Fruit fly (Drosophila melanogaster) whole organism, pupa: ENCODE results near the gene Ssl1.

Experiments
- CG10348 ChIP-seq: fragments of 200-800 bp; sonication (Bioruptor generic); IDR thresholded peaks from 2 replicates; pipeline ENCODE4 v1.3.6; 2022; ENCODE audit warnings: missing biosample characterization, missing genetic modification characterization
- CG12605 ChIP-seq: fragments of 200-800 bp; sonication (Bioruptor generic); IDR thresholded peaks from 2 replicates; pipeline ENCODE4 v1.3.6; 2022; ENCODE audit warnings: missing biosample characterization, missing genetic modification characterization
- CG13204 ChIP-seq: fragments of 200-800 bp; sonication (Bioruptor generic); optimal IDR thresholded peaks from 2 replicates; lab custom pipeline; 2018; ENCODE audit warnings: missing biosample characterization, mild to moderate bottlenecking, missing genetic modification characterization, moderate library complexity
- CG14655 ChIP-seq: fragments of 200-800 bp; sonication (Bioruptor generic); optimal IDR thresholded peaks from 3 replicates; lab custom pipeline; 2017; ENCODE audit warnings: mild to moderate bottlenecking, missing biosample characterization, missing genetic modification reagents, missing genetic modification characterization
- CG15710 ChIP-seq: fragments of 200-800 bp; sonication (Bioruptor generic); optimal IDR thresholded peaks from 2 replicates; lab custom pipeline; 2018; ENCODE audit warnings: missing biosample characterization, mild to moderate bottlenecking, missing genetic modification characterization, moderate library complexity
- CG17806 ChIP-seq: fragments of 200-800 bp; sonication (Bioruptor generic); optimal IDR thresholded peaks from 2 replicates; lab custom pipeline; 2018; ENCODE audit warnings: missing biosample characterization, mild to moderate bottlenecking, missing genetic modification characterization, moderate library complexity
- CG32121 ChIP-seq: fragments of 200-800 bp; sonication (Bioruptor generic); IDR thresholded peaks from 2 replicates; pipeline ENCODE4 v1.3.6; 2022; ENCODE audit warnings: missing biosample characterization, missing genetic modification characterization
- CG34367 ChIP-seq: fragments of 200-800 bp; sonication (Bioruptor generic); optimal IDR thresholded peaks from 2 replicates; lab custom pipeline; 2018; ENCODE audit warnings: missing biosample characterization, mild to moderate bottlenecking, missing genetic modification characterization
- CG4496 ChIP-seq: fragments of 200-800 bp; sonication (Bioruptor generic); IDR thresholded peaks from 3 replicates; pipeline ENCODE4 v1.3.6; 2022; ENCODE audit warnings: missing biosample characterization, missing genetic modification characterization
- CG8159 ChIP-seq: fragments of 200-800 bp; sonication (Bioruptor generic); optimal IDR thresholded peaks from 3 replicates; lab custom pipeline; 2018; ENCODE audit warnings: missing biosample characterization, mild to moderate bottlenecking, missing genetic modification characterization, moderate library complexity
- CG8301 ChIP-seq: fragments of 200-800 bp; sonication (Bioruptor generic); optimal IDR thresholded peaks from 2 replicates; lab custom pipeline; 2018; ENCODE audit warnings: missing biosample characterization, mild to moderate bottlenecking, missing genetic modification characterization
- CG9948 ChIP-seq: fragments of 200-800 bp; sonication (Bioruptor generic); optimal IDR thresholded peaks from 2 replicates; lab custom pipeline; 2018; ENCODE audit warnings: missing biosample characterization, mild to moderate bottlenecking, missing genetic modification characterization, moderate library complexity
- D1 ChIP-seq: fragments of 200-800 bp; sonication (Bioruptor generic); optimal IDR thresholded peaks from 2 replicates; lab custom pipeline; 2018; ENCODE audit warnings: missing biosample characterization, mild to moderate bottlenecking, missing genetic modification characterization, moderate library complexity
- EcR ChIP-seq: fragments of 200-800 bp; sonication (Bioruptor generic); optimal IDR thresholded peaks from 3 replicates; lab custom pipeline; 2019; ENCODE audit warnings: missing biosample characterization, missing genetic modification characterization, mild to moderate bottlenecking, moderate library complexity, missing genetic modification reagents
- Ets98B ChIP-seq: fragments of 200-800 bp; sonication (Bioruptor generic); IDR thresholded peaks from 2 replicates; pipeline ENCODE4 v1.3.6; 2022; ENCODE audit warnings: missing biosample characterization, missing genetic modification characterization
- Pif1A ChIP-seq: fragments of 200-800 bp; sonication (Bioruptor generic); optimal IDR thresholded peaks from 3 replicates; lab custom pipeline; 2016; ENCODE audit warnings: missing biosample characterization, missing genetic modification characterization
- Pif1B ChIP-seq: fragments of 200-800 bp; sonication (Bioruptor generic); optimal IDR thresholded peaks from 3 replicates; lab custom pipeline; 2016; ENCODE audit warnings: missing biosample characterization, missing genetic modification characterization
- Snoo ChIP-seq: fragments of 200-800 bp; sonication (Bioruptor generic); optimal IDR thresholded peaks from 3 replicates; lab custom pipeline; 2017; ENCODE audit warnings: missing biosample characterization, mild to moderate bottlenecking, missing genetic modification characterization, inconsistent platforms
- fd96Ca ChIP-seq: fragments of 200-800 bp; sonication (Bioruptor generic); IDR thresholded peaks from 3 replicates; pipeline ENCODE4 v1.3.6; 2022; ENCODE audit warnings: missing biosample characterization, missing genetic modification characterization
- gl ChIP-seq: fragments of 200-800 bp; sonication (Bioruptor generic); optimal IDR thresholded peaks from 2 replicates; lab custom pipeline; 2018; ENCODE audit warnings: missing biosample characterization, mild to moderate bottlenecking, missing genetic modification characterization
- rn ChIP-seq: fragments of 200-800 bp; sonication (Bioruptor generic); IDR thresholded peaks from 2 replicates; pipeline ENCODE4 v1.3.6; 2022; ENCODE audit warnings: missing biosample characterization, missing genetic modification characterization

The Ssl1 gene

dm6 chr3L:22868070-22868469 is 10.8 kb upstream of the Ssl1 start, which contains the start of gene EMC4:
TSS of gene EMC4 (minus strand) at chr3L:22868243.
- peak; percentile 11 for TF ChIP-seq CG15710 (tag; lab: Kevin White, UChicago)
- TF ChIP-seq CG4496 (GFP tag; lab: Robert Waterston, UW) = 0 out of 3 replicates have a peak, but pooled peaks have one; percentile 43
- no peak for TF ChIP-seq CG17806 (tag; lab: Kevin White, UChicago)
- no peak for TF ChIP-seq D1
- TF ChIP-seq Snoo = peak; percentile 28
- TF ChIP-seq CG8159 = no peak
- TF ChIP-seq gl (tag; lab: Kevin White, UChicago) = no peak
- peak; percentile 39; the same call in 1 of the 2 replicates for TF ChIP-seq Ets98B (GFP tag; lab: Robert Waterston, UW)

dm6 chr3L:22870378-22870777 is 8.5 kb upstream of the Ssl1 start:
- TF ChIP-seq CG4496 (GFP tag; lab: Robert Waterston, UW) (no peak), CG8159 (no peak), EcR (GFP tag; lab: Kevin White, UChicago) (no peak), CG15710 (tag; lab: Kevin White, UChicago) (no peak), rn (GFP tag; lab: Robert Waterston, UW) (no peak), CG9948 (no peak), CG17806 (tag; lab: Kevin White, UChicago) (no peak), Ets98B (GFP tag; lab: Robert Waterston, UW) (no peak), CG32121 (GFP tag; lab: Robert Waterston, UW) (no peak), gl (tag; lab: Kevin White, UChicago) (no peak), Pif1B (no peak), CG12605 (no peak), CG10348 (no peak), CG13204 (GFP tag; lab: Kevin White, UChicago) (no peak), fd96Ca (GFP tag; lab: Robert Waterston, UW) (no peak), D1 (no peak), CG14655 (no peak), CG34367 (tag; lab: Kevin White, UChicago) (no peak)

- no peak for TF ChIP-seq CG8159
- no peak for TF ChIP-seq rn (GFP tag; lab: Robert Waterston, UW)
- TF ChIP-seq CG17806 (tag; lab: Kevin White, UChicago) = no peak
- TF ChIP-seq CG34367 (tag; lab: Kevin White, UChicago) = no peak
- TF ChIP-seq CG14655 = no peak
- TF ChIP-seq CG10348 = no peak
- TF ChIP-seq gl (tag; lab: Kevin White, UChicago) = no peak
- TF ChIP-seq CG32121 (GFP tag; lab: Robert Waterston, UW) = peak; percentile 53; the same call in 1 of the 2 replicates
- no peak for TF ChIP-seq Pif1B
- TF ChIP-seq CG4496 (GFP tag; lab: Robert Waterston, UW) = peak; percentile 37; the same call in 2 of the 3 replicates
- no peak for TF ChIP-seq CG8301 (tag; lab: Kevin White, UChicago)
- no peak for TF ChIP-seq CG12605
- TF ChIP-seq D1 = no peak
- TF ChIP-seq CG9948 = no peak
- peak; percentile 32; the same call in 1 of the 3 replicates for TF ChIP-seq fd96Ca (GFP tag; lab: Robert Waterston, UW)
- TF ChIP-seq Ets98B (GFP tag; lab: Robert Waterston, UW) = no peak
- no peak for TF ChIP-seq CG15710 (tag; lab: Kevin White, UChicago)
Measured at dm6 chr3L:22871030-22871844, 7.7 kb upstream of the Ssl1 start.

dm6 chr3L:22871845-22872361 is 7.0 kb upstream of the Ssl1 start, which contains the start of the genes CG11109 and Arf1:
TSS of gene CG11109 (plus strand) at chr3L:22872200.
TSS of gene Arf1 (minus strand) at chr3L:22872231.
- no peak for TF ChIP-seq Pif1A (GFP tag; lab: Kevin White, UChicago)
- no peak for TF ChIP-seq Snoo
- TF ChIP-seq EcR (GFP tag; lab: Kevin White, UChicago) = no peak
- TF ChIP-seq CG34367 (tag; lab: Kevin White, UChicago) = no peak
- TF ChIP-seq CG8159 = no peak
- TF ChIP-seq fd96Ca (GFP tag; lab: Robert Waterston, UW) = no peak
- TF ChIP-seq Pif1B = no peak
- no peak for TF ChIP-seq CG8301 (tag; lab: Kevin White, UChicago)
- no peak for TF ChIP-seq CG32121 (GFP tag; lab: Robert Waterston, UW)
- TF ChIP-seq CG14655 = no peak
- TF ChIP-seq D1 = no peak
- TF ChIP-seq, all 21 proteins: peak for 0

- TF ChIP-seq CG12605 (0 out of 2 replicates have a peak, but pooled peaks have one; percentile 36), gl (tag; lab: Kevin White, UChicago) (no peak)
- TF ChIP-seq, all 21 proteins: peak for 1
Measured at dm6 chr3L:22877934-22878333, 955 bp upstream of the Ssl1 start.

- TF ChIP-seq Pif1B (no peak), CG8159 (no peak), CG32121 (GFP tag; lab: Robert Waterston, UW) (no peak), CG34367 (tag; lab: Kevin White, UChicago) (no peak), CG8301 (tag; lab: Kevin White, UChicago) (no peak)
Measured at dm6 chr3L:22879344-22879723, 445 bp downstream of the Ssl1 start.
